Worm (Caenorhabditis elegans) whole organism, L2 larva: ENCODE data around the gene R09A8.1.

Experiments used
- C34F6.9 ChIP-seq: fragments of 150-350 bp; optimal IDR thresholded peaks from 2 replicates; lab custom pipeline; 2014; ENCODE audit warnings: missing biosample characterization, missing genetic modification characterization
- F13H6.1 ChIP-seq: sonication (generic microtip); optimal IDR thresholded peaks from 2 replicates; lab custom pipeline; 2016; ENCODE audit warnings: missing genetic modification characterization, missing compliant biosample characterization
- R02D3.7 ChIP-seq: fragments of 150-350 bp; optimal IDR thresholded peaks from 2 replicates; lab custom pipeline; 2014; ENCODE audit warnings: missing biosample characterization, missing genetic modification characterization
- Y55F3AM.14 ChIP-seq: fragments of 200-800 bp; sonication (Bioruptor generic); optimal IDR thresholded peaks from 2 replicates; lab custom pipeline; 2018; ENCODE audit warnings: mild to moderate bottlenecking, missing genetic modification characterization, missing compliant biosample characterization
- alr-1 ChIP-seq: fragments of 150-350 bp; optimal IDR thresholded peaks from 2 replicates; lab custom pipeline; 2014; ENCODE audit warnings: missing biosample characterization, missing genetic modification characterization
- aly-2 ChIP-seq: fragments of 150-350 bp; optimal IDR thresholded peaks from 2 replicates; lab custom pipeline; 2014; ENCODE audit warnings: missing biosample characterization, missing genetic modification characterization
- ama-1 ChIP-seq: fragments of 150-350 bp; optimal IDR thresholded peaks from 2 replicates; lab custom pipeline; 2018; ENCODE audit warnings: inconsistent platforms
- blmp-1 ChIP-seq: sonication (generic microtip); optimal IDR thresholded peaks from 2 replicates; lab custom pipeline; 2017; ENCODE audit warnings: missing genetic modification characterization, mild to moderate bottlenecking, missing compliant biosample characterization, antibody characterized with exemption, moderate library complexity; ENCODE audit not compliant: insufficient read depth
- ceh-16 ChIP-seq: fragments of 150-350 bp; optimal IDR thresholded peaks from 2 replicates; lab custom pipeline; 2014; ENCODE audit warnings: missing biosample characterization, missing genetic modification characterization
- ceh-82 ChIP-seq: fragments of 150-350 bp; optimal IDR thresholded peaks from 2 replicates; lab custom pipeline; 2014; ENCODE audit warnings: missing biosample characterization, missing genetic modification characterization
- crh-2 ChIP-seq: sonication (generic microtip); optimal IDR thresholded peaks from 2 replicates; lab custom pipeline; 2017; ENCODE audit warnings: missing biosample characterization, missing genetic modification characterization
- dmd-4 ChIP-seq: sonication (generic microtip); optimal IDR thresholded peaks from 2 replicates; lab custom pipeline; 2017; ENCODE audit warnings: missing biosample characterization, missing genetic modification characterization
- egl-27 ChIP-seq: sonication (generic microtip); optimal IDR thresholded peaks from 3 replicates; lab custom pipeline; 2017; ENCODE audit warnings: missing biosample characterization, missing genetic modification reagents, missing genetic modification characterization
- elt-1 ChIP-seq: fragments of 150-350 bp; optimal IDR thresholded peaks from 2 replicates; lab custom pipeline; 2014; ENCODE audit warnings: missing biosample characterization, missing genetic modification characterization
- elt-3 ChIP-seq: sonication (generic microtip); optimal IDR thresholded peaks from 2 replicates; lab custom pipeline; 2017; ENCODE audit warnings: missing biosample characterization, missing genetic modification characterization
- fos-1 ChIP-seq: fragments of 150-350 bp; optimal IDR thresholded peaks from 2 replicates; lab custom pipeline; 2014; ENCODE audit warnings: missing biosample characterization, missing genetic modification characterization
- lin-11 ChIP-seq: fragments of 150-350 bp; sonication (generic microtip); optimal IDR thresholded peaks from 2 replicates; lab custom pipeline; 2014; ENCODE audit warnings: missing biosample characterization, missing genetic modification characterization, inconsistent platforms, mixed read lengths
- lin-13 ChIP-seq: fragments of 150-350 bp; optimal IDR thresholded peaks from 2 replicates; lab custom pipeline; 2014; ENCODE audit warnings: missing biosample characterization, missing genetic modification reagents, missing genetic modification characterization
- lin-39 ChIP-seq: fragments of 150-350 bp; optimal IDR thresholded peaks from 2 replicates; lab custom pipeline; 2014; ENCODE audit warnings: missing biosample characterization, missing genetic modification reagents, missing genetic modification characterization
- lsy-2 ChIP-seq, 2 experiments: fragments of 150-350 bp in 1 of 2; sonication (generic microtip) in 1 of 2; optimal IDR thresholded peaks; 2 replicates each; lab custom pipeline; 2014 to 2017; ENCODE audit warnings: missing biosample characterization in 2 of 2, missing genetic modification characterization in 2 of 2
- mab-5 ChIP-seq: fragments of 150-350 bp; optimal IDR thresholded peaks from 2 replicates; lab custom pipeline; 2014; ENCODE audit warnings: missing biosample characterization, missing genetic modification characterization
- mbf-1 ChIP-seq: sonication (generic microtip); optimal IDR thresholded peaks from 2 replicates; lab custom pipeline; 2017; ENCODE audit warnings: missing biosample characterization, missing genetic modification characterization
- mdl-1 ChIP-seq, 2 experiments: fragments of 150-350 bp in 1 of 2; sonication (generic microtip) in 1 of 2; optimal IDR thresholded peaks; 2 replicates each; lab custom pipeline; 2017; ENCODE audit warnings: missing biosample characterization in 2 of 2, missing genetic modification characterization in 2 of 2
- nhr-10 ChIP-seq: sonication (generic microtip); optimal IDR thresholded peaks from 2 replicates; lab custom pipeline; 2017; ENCODE audit warnings: missing biosample characterization, missing genetic modification characterization
- nhr-12 ChIP-seq: fragments of 150-350 bp; optimal IDR thresholded peaks from 2 replicates; lab custom pipeline; 2014; ENCODE audit warnings: missing biosample characterization, missing genetic modification characterization
- nhr-129 ChIP-seq: fragments of 150-350 bp; optimal IDR thresholded peaks from 2 replicates; lab custom pipeline; 2014; ENCODE audit warnings: missing biosample characterization, missing genetic modification characterization
- nhr-21 ChIP-seq: fragments of 150-350 bp; optimal IDR thresholded peaks from 2 replicates; lab custom pipeline; 2014; ENCODE audit warnings: missing biosample characterization, missing genetic modification characterization
- nhr-237 ChIP-seq: fragments of 150-350 bp; optimal IDR thresholded peaks from 2 replicates; lab custom pipeline; 2014; ENCODE audit warnings: missing biosample characterization, missing genetic modification characterization
- nhr-6 ChIP-seq: fragments of 150-350 bp; optimal IDR thresholded peaks from 2 replicates; lab custom pipeline; 2014; ENCODE audit warnings: missing biosample characterization, missing genetic modification characterization
- nhr-77 ChIP-seq: fragments of 150-350 bp; optimal IDR thresholded peaks from 2 replicates; lab custom pipeline; 2014; ENCODE audit warnings: missing biosample characterization, missing genetic modification characterization
- peb-1 ChIP-seq: fragments of 150-350 bp; optimal IDR thresholded peaks from 2 replicates; lab custom pipeline; 2014; ENCODE audit warnings: missing biosample characterization, missing genetic modification characterization
- sem-4 ChIP-seq: fragments of 150-350 bp; optimal IDR thresholded peaks from 2 replicates; lab custom pipeline; 2014; ENCODE audit warnings: missing biosample characterization, missing genetic modification reagents, missing genetic modification characterization
- skn-1 ChIP-seq: sonication (generic microtip); optimal IDR thresholded peaks from 2 replicates; lab custom pipeline; 2017; ENCODE audit warnings: missing biosample characterization, missing genetic modification characterization
- sma-3 ChIP-seq: sonication (generic microtip); optimal IDR thresholded peaks from 2 replicates; lab custom pipeline; 2016; ENCODE audit warnings: missing genetic modification reagents, missing genetic modification characterization, missing compliant biosample characterization
- sma-9 ChIP-seq, 2 experiments: fragments of 150-350 bp in 1 of 2; sonication (generic microtip) in 1 of 2; optimal IDR thresholded peaks; 2 replicates each; lab custom pipeline; 2014 to 2016; ENCODE audit warnings: missing genetic modification characterization in 2 of 2, mild to moderate bottlenecking in 1 of 2, missing biosample characterization in 1 of 2, missing compliant biosample characterization in 1 of 2, missing genetic modification reagents in 1 of 2, moderate library complexity in 1 of 2
- snpc-4 ChIP-seq: fragments of 150-350 bp; optimal IDR thresholded peaks from 2 replicates; lab custom pipeline; 2014; ENCODE audit warnings: missing biosample characterization, missing genetic modification characterization
- unc-39 ChIP-seq: fragments of 150-350 bp; optimal IDR thresholded peaks from 2 replicates; lab custom pipeline; 2014; ENCODE audit warnings: missing biosample characterization, missing genetic modification characterization
- unc-55 ChIP-seq: fragments of 150-350 bp; sonication (generic microtip); optimal IDR thresholded peaks from 3 replicates; lab custom pipeline; 2014; ENCODE audit warnings: missing biosample characterization, missing genetic modification reagents, missing genetic modification characterization
- unc-62 ChIP-seq: fragments of 150-350 bp; optimal IDR thresholded peaks from 2 replicates; lab custom pipeline; 2014; ENCODE audit warnings: missing biosample characterization, missing genetic modification reagents, missing genetic modification characterization
- zag-1 ChIP-seq: fragments of 150-350 bp; optimal IDR thresholded peaks from 2 replicates; lab custom pipeline; 2014; ENCODE audit warnings: missing biosample characterization, missing genetic modification characterization
- ztf-1 ChIP-seq: fragments of 200-800 bp; sonication (Bioruptor generic); conservative IDR thresholded peaks from 2 replicates; pipeline ENCODE4 v1.3.6; 2022; ENCODE audit warnings: missing genetic modification characterization, missing compliant biosample characterization
- ztf-11 ChIP-seq: sonication (generic microtip); optimal IDR thresholded peaks from 2 replicates; lab custom pipeline; 2017; ENCODE audit warnings: missing biosample characterization, missing genetic modification characterization
- ztf-4 ChIP-seq: fragments of 150-350 bp; optimal IDR thresholded peaks from 2 replicates; lab custom pipeline; 2014; ENCODE audit warnings: missing biosample characterization, missing genetic modification characterization

R09A8.1 gene

DNA sequence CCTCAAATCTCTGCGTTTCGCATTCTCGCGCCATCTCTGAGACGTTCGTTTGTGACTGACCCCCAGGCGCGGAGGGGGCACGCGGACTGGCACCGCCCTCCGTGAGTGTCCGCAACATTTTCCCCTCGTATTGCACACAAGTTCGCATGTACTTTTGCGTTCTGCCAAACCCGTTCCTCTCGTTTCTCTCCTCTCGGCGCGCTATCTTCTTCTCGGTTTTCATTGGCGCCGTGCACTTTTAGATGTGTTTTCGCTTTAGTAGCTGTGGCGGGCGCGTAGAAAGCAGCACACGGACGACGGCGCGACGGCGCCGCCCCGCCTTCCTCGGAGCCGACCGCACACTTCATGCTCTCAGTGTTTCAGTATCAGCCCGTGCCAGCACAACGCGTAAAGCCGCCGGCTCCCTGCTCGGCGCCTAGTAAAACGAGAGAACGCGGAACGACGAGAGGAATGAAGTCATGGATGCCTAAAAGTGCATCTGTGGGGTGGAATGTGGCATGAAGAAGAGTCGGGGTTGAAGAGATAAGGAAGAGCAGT, 41.9 kb downstream of the R09A8.1 start (continued):
- TF ChIP-seq nhr-77 (tag; lab: Kevin White, UChicago) (no peak), blmp-1 (tag; lab: Kevin White, UChicago) (peak; percentile 64), nhr-10 (tag; lab: Kevin White, UChicago) (no peak), elt-3 (tag; lab: Kevin White, UChicago) (no peak), Y55F3AM.14 (GFP tag; lab: Kevin White, UChicago) (peak; percentile 21), unc-39 (tag; lab: Kevin White, UChicago) (no peak), skn-1 (tag; lab: Kevin White, UChicago) (no peak), ztf-1 (GFP tag; lab: Robert Waterston, UW) (no peak), ztf-4 (tag; lab: Kevin White, UChicago) (no peak), unc-55 (GFP tag; lab: Kevin White, UChicago) (no peak)

DNA sequence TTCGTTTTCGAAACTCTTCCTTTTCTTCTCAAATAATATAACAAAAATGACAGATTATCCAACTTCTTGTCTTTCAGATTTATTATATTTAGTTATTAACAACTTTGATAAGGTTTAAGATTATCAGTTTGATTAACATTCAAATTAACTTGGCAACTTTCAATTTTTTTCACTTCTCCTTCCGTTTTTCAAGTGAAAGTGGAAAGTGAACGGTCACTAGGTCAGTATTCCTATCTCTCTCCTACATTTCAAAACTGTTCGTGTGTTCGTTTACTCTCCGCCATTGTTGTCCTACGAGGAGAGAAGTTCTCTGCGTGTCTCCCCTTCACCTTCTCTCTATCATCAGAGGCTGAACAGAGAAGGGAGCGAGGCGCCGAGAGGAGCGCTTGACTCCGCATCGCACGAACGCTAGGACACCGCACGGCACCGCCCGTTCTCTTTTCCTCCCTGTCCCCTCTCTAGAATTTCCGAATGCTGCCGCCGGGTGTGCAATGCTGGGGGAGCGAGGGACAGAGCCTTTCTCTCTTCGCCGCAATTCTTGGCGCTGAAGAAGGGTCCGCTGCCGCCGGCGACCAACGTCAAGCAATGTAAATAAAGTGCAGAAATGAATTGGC, 43.0 kb downstream of the R09A8.1 start:
- TF ChIP-seq nhr-12 (no peak), ceh-16 (tag; lab: Kevin White, UChicago) (no peak), mbf-1 (tag; lab: Kevin White, UChicago) (no peak), unc-55 (GFP tag; lab: Kevin White, UChicago) (peak; percentile 29), egl-27 (tag; lab: Kevin White, UChicago) (peak; percentile 45), mab-5 (tag; lab: Kevin White, UChicago) (no peak), ztf-11 (tag; lab: Kevin White, UChicago) (no peak), nhr-21 (tag; lab: Kevin White, UChicago) (peak; percentile 8), nhr-6 (tag; lab: Kevin White, UChicago) (no peak), F13H6.1 (peak; percentile 65), skn-1 (tag; lab: Kevin White, UChicago) (no peak), aly-2 (tag; lab: Kevin White, UChicago) (no peak), sma-9 (GFP tag; optimal IDR thresholded peaks at IDR 0.05; lab: Kevin White, UChicago) (no peak), sma-9 (tag; optimal IDR thresholded peaks at IDR 0.05; lab: Kevin White, UChicago) (no peak), lin-11 (tag; lab: Kevin White, UChicago) (no peak), ztf-1 (GFP tag; lab: Robert Waterston, UW) (no peak), ztf-4 (tag; lab: Kevin White, UChicago) (no peak), ama-1 (lab: Kevin White, UChicago) (no peak), sem-4 (tag; lab: Kevin White, UChicago) (peak; percentile 2), alr-1 (tag; lab: Kevin White, UChicago) (no peak), sma-3 (no peak), ceh-82 (no peak), dmd-4 (tag; lab: Kevin White, UChicago) (no peak), lin-13 (GFP tag; lab: Kevin White, UChicago) (no peak), C34F6.9 (tag; lab: Kevin White, UChicago) (no peak), elt-1 (tag; lab: Kevin White, UChicago) (no peak), nhr-129 (tag; lab: Kevin White, UChicago) (no peak), nhr-237 (tag; lab: Kevin White, UChicago) (no peak), blmp-1 (tag; lab: Kevin White, UChicago) (peak; percentile 89), fos-1 (tag; lab: Kevin White, UChicago) (peak; percentile 37), snpc-4 (no peak), crh-2 (tag; lab: Kevin White, UChicago) (no peak), lsy-2 (tag; optimal IDR thresholded peaks at IDR 0.05; lab: Kevin White, UChicago) (peak in 1 of 2 experiments; percentile 28), peb-1 (tag; lab: Kevin White, UChicago) (peak; percentile 22), zag-1 (tag; lab: Kevin White, UChicago) (peak; percentile 41), unc-39 (tag; lab: Kevin White, UChicago) (no peak), R02D3.7 (tag; lab: Kevin White, UChicago) (no peak), mdl-1 (tag; optimal IDR thresholded peaks at IDR 0.05; lab: Kevin White, UChicago) (peak; percentile 35 to 41), Y55F3AM.14 (GFP tag; lab: Kevin White, UChicago) (peak; percentile 36), unc-62 (no peak), nhr-10 (tag; lab: Kevin White, UChicago) (no peak), lin-39 (tag; lab: Kevin White, UChicago) (no peak)
